Fruit fly (Drosophila melanogaster) whole organism, adult: ENCODE data around the gene alpha-Est7.

Source experiments
- CG11617 ChIP-seq: fragments of 200-800 bp; sonication (Bioruptor generic); optimal IDR thresholded peaks from 2 replicates; lab custom pipeline; 2017; ENCODE audit warnings: mild to moderate bottlenecking, missing biosample characterization, missing genetic modification reagents, missing genetic modification characterization
- CG12768 ChIP-seq: fragments of 200-800 bp; sonication (Bioruptor generic); optimal IDR thresholded peaks from 2 replicates; lab custom pipeline; 2017; ENCODE audit warnings: missing biosample characterization, missing genetic modification characterization, mild to moderate bottlenecking, moderate library complexity, missing genetic modification reagents
- CG1620 ChIP-seq: fragments of 200-800 bp; sonication (Bioruptor generic); optimal IDR thresholded peaks from 2 replicates; lab custom pipeline; 2016; ENCODE audit warnings: missing biosample characterization, missing genetic modification characterization
- CG7101 ChIP-seq: fragments of 200-800 bp; sonication (Bioruptor generic); optimal IDR thresholded peaks from 2 replicates; lab custom pipeline; 2018; ENCODE audit warnings: missing biosample characterization, mild to moderate bottlenecking, missing genetic modification characterization, moderate library complexity
- Hr96 ChIP-seq: fragments of 200-800 bp; sonication (Bioruptor generic); optimal IDR thresholded peaks from 2 replicates; lab custom pipeline; 2016; ENCODE audit warnings: missing biosample characterization, missing genetic modification characterization
- Mnt ChIP-seq: fragments of 200-800 bp; sonication (Bioruptor generic); optimal IDR thresholded peaks from 2 replicates; lab custom pipeline; 2016; ENCODE audit warnings: missing biosample characterization, mild to moderate bottlenecking, missing genetic modification characterization
- bab1 ChIP-seq: fragments of 200-800 bp; sonication (Bioruptor generic); optimal IDR thresholded peaks from 3 replicates; lab custom pipeline; 2019; ENCODE audit warnings: missing biosample characterization, mild to moderate bottlenecking, missing genetic modification characterization, moderate library complexity
- cic ChIP-seq: fragments of 200-800 bp; sonication (Bioruptor generic); optimal IDR thresholded peaks from 2 replicates; lab custom pipeline; 2017; ENCODE audit warnings: missing biosample characterization, mild to moderate bottlenecking, missing genetic modification characterization, moderate library complexity
- cnc ChIP-seq, 2 experiments: fragments of >200 bp; optimal IDR thresholded peaks; 2 replicates each; lab custom pipeline; 2017
- kay ChIP-seq: fragments of 200-800 bp; sonication (Bioruptor generic); peaks from one replicate; lab custom pipeline; 2016; ENCODE audit warnings: missing biosample characterization, missing genetic modification characterization, borderline replicate concordance
- pad ChIP-seq: fragments of 200-800 bp; sonication (Bioruptor generic); optimal IDR thresholded peaks from 3 replicates; lab custom pipeline; 2017; ENCODE audit warnings: missing biosample characterization, missing genetic modification characterization, mild to moderate bottlenecking, moderate library complexity, missing genetic modification reagents
- toe ChIP-seq: fragments of 200-800 bp; sonication (Bioruptor generic); optimal IDR thresholded peaks from 2 replicates; lab custom pipeline; 2016; ENCODE audit warnings: missing biosample characterization, missing genetic modification characterization

dm6 chr3R:7499488-7499887 is 24.1 kb downstream of the alpha-Est7 start:
- TF ChIP-seq pad (GFP tag; lab: Kevin White, UChicago) = no peak
- no peak for TF ChIP-seq bab1 (GFP tag; lab: Kevin White, UChicago)
- TF ChIP-seq cic = peak; percentile 10
- no peak for TF ChIP-seq cnc (optimal IDR thresholded peaks at IDR 0.05; lab: Kevin White, UChicago)
- no peak for TF ChIP-seq CG11617 (GFP tag; lab: Kevin White, UChicago)
- no peak for TF ChIP-seq toe (GFP tag; lab: Kevin White, UChicago)
- TF ChIP-seq CG1620 = no peak
- no peak for TF ChIP-seq Hr96 (GFP tag; lab: Kevin White, UChicago)
- TF ChIP-seq Mnt (GFP tag; lab: Kevin White, UChicago) = no peak
- TF ChIP-seq CG7101 (tag; lab: Kevin White, UChicago) = no peak
- peak; percentile 89 for TF ChIP-seq kay (GFP tag; lab: Kevin White, UChicago)
- no peak for TF ChIP-seq CG12768 (GFP tag; lab: Kevin White, UChicago)
